Worm (Caenorhabditis elegans) whole organism, L3 larva: Measurements from ENCODE around the gene cest-8.

Experiments used
- R02D3.7 ChIP-seq: fragments of 150-350 bp; optimal IDR thresholded peaks from 2 replicates; lab custom pipeline; 2014; ENCODE audit warnings: missing biosample characterization, missing genetic modification characterization
- ZK546.5 ChIP-seq: sonication (generic microtip); optimal IDR thresholded peaks from 2 replicates; lab custom pipeline; 2017; ENCODE audit warnings: missing biosample characterization, missing genetic modification characterization
- aly-2 ChIP-seq: fragments of 150-350 bp; optimal IDR thresholded peaks from 2 replicates; lab custom pipeline; 2014; ENCODE audit warnings: missing biosample characterization, missing genetic modification characterization
- ama-1 ChIP-seq: fragments of 150-350 bp; optimal IDR thresholded peaks from 2 replicates; lab custom pipeline; 2018
- ceh-28 ChIP-seq: fragments of 150-350 bp; optimal IDR thresholded peaks from 2 replicates; lab custom pipeline; 2014; ENCODE audit warnings: missing biosample characterization, missing genetic modification reagents, missing genetic modification characterization
- ceh-82 ChIP-seq: fragments of 150-350 bp; optimal IDR thresholded peaks from 2 replicates; lab custom pipeline; 2014; ENCODE audit warnings: missing biosample characterization, missing genetic modification characterization
- ceh-9 ChIP-seq: sonication (generic microtip); optimal IDR thresholded peaks from 2 replicates; lab custom pipeline; 2018; ENCODE audit warnings: missing biosample characterization, missing genetic modification characterization
- egl-27 ChIP-seq: sonication (generic microtip); optimal IDR thresholded peaks from 4 replicates; lab custom pipeline; 2017; ENCODE audit warnings: missing biosample characterization, missing genetic modification reagents, missing genetic modification characterization
- egl-5 ChIP-seq: fragments of 150-350 bp; optimal IDR thresholded peaks from 2 replicates; lab custom pipeline; 2017; ENCODE audit warnings: missing biosample characterization, missing genetic modification reagents, missing genetic modification characterization, inconsistent platforms
- elt-1 ChIP-seq: fragments of 150-350 bp; optimal IDR thresholded peaks from 2 replicates; lab custom pipeline; 2014; ENCODE audit warnings: missing biosample characterization, missing genetic modification characterization
- elt-2 ChIP-seq: sonication (generic microtip); optimal IDR thresholded peaks from 2 replicates; lab custom pipeline; 2016; ENCODE audit warnings: missing genetic modification reagents, mild to moderate bottlenecking, missing genetic modification characterization, missing compliant biosample characterization
- elt-3 ChIP-seq, 3 experiments: fragments of 150-350 bp in 1 of 3; sonication (generic microtip) in 2 of 3; optimal IDR thresholded peaks; 2 replicates in 2 of 3; 4 replicates in 1 of 3; lab custom pipeline; 2014 to 2017; ENCODE audit warnings: missing biosample characterization in 3 of 3, missing genetic modification characterization in 3 of 3
- eor-1 ChIP-seq, 2 experiments: fragments of 150-350 bp; optimal IDR thresholded peaks; 2 replicates each; lab custom pipeline; 2014 to 2018; ENCODE audit warnings: missing biosample characterization in 2 of 2, missing genetic modification characterization in 2 of 2
- fkh-10 ChIP-seq: sonication (generic microtip); optimal IDR thresholded peaks from 2 replicates; lab custom pipeline; 2017; ENCODE audit warnings: missing biosample characterization, missing genetic modification reagents, missing genetic modification characterization
- fkh-2 ChIP-seq: fragments of 150-350 bp; optimal IDR thresholded peaks from 2 replicates; lab custom pipeline; 2014; ENCODE audit warnings: missing biosample characterization, missing genetic modification reagents, missing genetic modification characterization
- fos-1 ChIP-seq: fragments of 150-350 bp; optimal IDR thresholded peaks from 2 replicates; lab custom pipeline; 2014; ENCODE audit warnings: missing biosample characterization, missing genetic modification characterization
- hmg-11 ChIP-seq: sonication (generic microtip); optimal IDR thresholded peaks from 2 replicates; lab custom pipeline; 2016; ENCODE audit warnings: missing genetic modification characterization, missing compliant biosample characterization
- jun-1 ChIP-seq: fragments of 150-350 bp; optimal IDR thresholded peaks from 2 replicates; lab custom pipeline; 2014; ENCODE audit warnings: missing biosample characterization, missing genetic modification reagents, missing genetic modification characterization
- lin-39 ChIP-seq: fragments of 150-350 bp; optimal IDR thresholded peaks from 2 replicates; lab custom pipeline; 2018; ENCODE audit warnings: missing biosample characterization, missing genetic modification reagents, missing genetic modification characterization
- lsy-12 ChIP-seq: sonication (generic microtip); optimal IDR thresholded peaks from 2 replicates; lab custom pipeline; 2016; ENCODE audit warnings: mild to moderate bottlenecking, missing genetic modification characterization, missing compliant biosample characterization
- mdl-1 ChIP-seq: fragments of 150-350 bp; optimal IDR thresholded peaks from 2 replicates; lab custom pipeline; 2014; ENCODE audit warnings: missing biosample characterization, missing genetic modification characterization
- nfya-1 ChIP-seq: sonication (generic microtip); optimal IDR thresholded peaks from 2 replicates; lab custom pipeline; 2017; ENCODE audit warnings: missing genetic modification characterization, mild to moderate bottlenecking, missing compliant biosample characterization, antibody characterized with exemption, moderate library complexity; ENCODE audit not compliant: insufficient read depth
- nhr-11 ChIP-seq: fragments of 150-350 bp; optimal IDR thresholded peaks from 2 replicates; lab custom pipeline; 2014; ENCODE audit warnings: missing biosample characterization, missing genetic modification characterization
- nhr-12 ChIP-seq: fragments of 150-350 bp; optimal IDR thresholded peaks from 2 replicates; lab custom pipeline; 2014; ENCODE audit warnings: missing biosample characterization, missing genetic modification characterization
- nhr-23 ChIP-seq: fragments of 150-350 bp; optimal IDR thresholded peaks from 2 replicates; lab custom pipeline; 2014; ENCODE audit warnings: missing biosample characterization, missing genetic modification reagents, missing genetic modification characterization
- nhr-237 ChIP-seq: fragments of 150-350 bp; optimal IDR thresholded peaks from 2 replicates; lab custom pipeline; 2014; ENCODE audit warnings: missing biosample characterization, missing genetic modification characterization
- nhr-28 ChIP-seq: fragments of 150-350 bp; optimal IDR thresholded peaks from 2 replicates; lab custom pipeline; 2014; ENCODE audit warnings: missing biosample characterization, missing genetic modification characterization
- nhr-43 ChIP-seq: sonication (generic microtip); optimal IDR thresholded peaks from 2 replicates; lab custom pipeline; 2016; ENCODE audit warnings: mild to moderate bottlenecking, missing genetic modification characterization, missing compliant biosample characterization; ENCODE audit not compliant: poor library complexity, severe bottlenecking
- nhr-67 ChIP-seq: fragments of 150-350 bp; optimal IDR thresholded peaks from 2 replicates; lab custom pipeline; 2014; ENCODE audit warnings: missing biosample characterization, missing genetic modification characterization
- nhr-77 ChIP-seq: fragments of 150-350 bp; optimal IDR thresholded peaks from 2 replicates; lab custom pipeline; 2014; ENCODE audit warnings: missing biosample characterization, missing genetic modification characterization
- pha-4 ChIP-seq: fragments of 150-350 bp; optimal IDR thresholded peaks from 2 replicates; lab custom pipeline; 2014; ENCODE audit warnings: missing biosample characterization, missing genetic modification reagents, missing genetic modification characterization
- pqm-1 ChIP-seq: fragments of 150-350 bp; optimal IDR thresholded peaks from 2 replicates; lab custom pipeline; 2017; ENCODE audit warnings: missing biosample characterization, missing genetic modification characterization, inconsistent platforms
- sea-2 ChIP-seq: fragments of 150-350 bp; sonication (generic microtip); optimal IDR thresholded peaks from 4 replicates; lab custom pipeline; 2014; ENCODE audit warnings: missing biosample characterization, missing genetic modification reagents, missing genetic modification characterization
- skn-1 ChIP-seq: fragments of 150-350 bp; optimal IDR thresholded peaks from 2 replicates; lab custom pipeline; 2014; ENCODE audit warnings: missing biosample characterization, missing genetic modification characterization
- snpc-4 ChIP-seq: fragments of 150-350 bp; optimal IDR thresholded peaks from 2 replicates; lab custom pipeline; 2014; ENCODE audit warnings: missing biosample characterization, missing genetic modification characterization
- tbx-2 ChIP-seq: sonication (generic microtip); optimal IDR thresholded peaks from 2 replicates; lab custom pipeline; 2016; ENCODE audit warnings: mild to moderate bottlenecking, missing genetic modification characterization, missing compliant biosample characterization
- unc-39 ChIP-seq: sonication (generic microtip); optimal IDR thresholded peaks from 4 replicates; lab custom pipeline; 2017; ENCODE audit warnings: missing biosample characterization, missing genetic modification characterization
- zag-1 ChIP-seq: fragments of 150-350 bp; optimal IDR thresholded peaks from 2 replicates; lab custom pipeline; 2014; ENCODE audit warnings: missing biosample characterization, missing genetic modification characterization
- ztf-11 ChIP-seq: fragments of 150-350 bp; optimal IDR thresholded peaks from 2 replicates; lab custom pipeline; 2014; ENCODE audit warnings: missing biosample characterization, missing genetic modification characterization
- ztf-4 ChIP-seq: fragments of 150-350 bp; optimal IDR thresholded peaks from 2 replicates; lab custom pipeline; 2014; ENCODE audit warnings: missing biosample characterization, missing genetic modification characterization

The cest-8 gene

DNA sequence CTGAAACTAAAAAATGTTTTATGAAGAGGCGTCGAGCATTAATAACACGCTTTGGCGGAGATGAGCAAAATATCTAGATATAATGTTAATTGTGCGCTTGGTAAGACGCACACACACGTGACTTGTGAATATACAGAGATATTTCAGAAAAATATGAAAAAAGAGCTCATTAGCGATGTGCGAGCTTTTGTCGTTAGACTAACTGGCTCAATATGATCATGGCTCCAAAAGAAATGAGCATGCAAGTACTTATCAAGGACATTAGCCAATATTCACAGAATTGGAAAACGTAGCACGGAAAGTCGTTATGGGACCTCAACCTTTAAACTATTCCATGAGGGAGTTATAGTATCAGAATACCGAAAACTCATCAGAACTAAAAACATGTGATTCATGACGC lies 12.4 kb upstream of the cest-8 start:
- TF ChIP-seq nhr-77 (tag; lab: Kevin White, UChicago) (no peak), nhr-11 (tag; lab: Kevin White, UChicago) (peak; percentile 2)
- TF ChIP-seq, all 47 proteins: peak for 1

DNA sequence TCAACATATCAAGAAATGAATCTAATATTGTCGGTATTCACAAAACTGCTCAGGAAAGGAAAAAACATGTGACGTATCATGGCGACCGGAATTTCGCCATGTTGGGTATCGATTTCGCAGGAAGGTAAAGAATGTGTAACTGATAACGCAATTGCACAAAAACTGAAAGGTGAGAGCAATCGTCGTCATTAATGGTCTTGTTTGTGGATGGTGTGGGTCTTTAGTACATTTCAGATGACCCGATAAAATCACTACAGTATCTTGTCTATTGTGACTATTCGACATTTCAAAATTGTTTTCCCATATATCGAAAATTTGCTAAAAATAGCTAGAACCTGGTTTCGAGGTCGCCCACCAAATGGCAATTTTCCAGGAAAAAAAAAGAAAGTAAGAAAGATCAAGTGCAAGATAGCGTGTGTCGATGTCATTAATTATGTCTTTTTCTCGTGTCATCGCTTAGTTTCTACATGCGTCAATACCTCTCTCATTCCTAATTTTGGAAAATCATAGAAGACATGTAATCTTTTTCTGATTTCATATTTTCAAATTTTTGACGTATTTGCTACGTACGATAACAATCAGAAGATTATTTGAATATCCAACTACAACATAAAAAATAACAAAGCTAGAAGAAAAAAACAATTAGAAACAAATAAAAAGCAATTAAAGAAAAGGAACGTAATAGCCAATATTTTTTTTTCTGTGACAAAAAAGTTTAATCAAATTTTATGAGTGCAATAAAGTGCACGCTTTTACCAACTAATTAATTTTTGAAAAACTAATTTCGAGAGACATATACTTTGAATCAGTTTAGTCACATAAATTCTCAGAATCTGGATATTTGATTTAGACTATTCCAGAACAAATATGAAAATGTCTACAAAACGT lies 9.1 kb upstream of the cest-8 start:
- TF ChIP-seq pqm-1 (tag; lab: Kevin White, UChicago) (peak; percentile 49), nhr-77 (tag; lab: Kevin White, UChicago) (no peak), ama-1 (lab: Kevin White, UChicago) (no peak), hmg-11 (tag; lab: Kevin White, UChicago) (no peak), nhr-237 (tag; lab: Kevin White, UChicago) (no peak), fkh-2 (tag; lab: Kevin White, UChicago) (no peak), aly-2 (no peak), egl-5 (no peak), jun-1 (tag; lab: Kevin White, UChicago) (peak; percentile 32), ceh-9 (tag; lab: Kevin White, UChicago) (no peak), unc-39 (no peak), ceh-82 (no peak), nhr-43 (no peak), tbx-2 (tag; lab: Kevin White, UChicago) (no peak), nhr-12 (tag; lab: Kevin White, UChicago) (no peak), ztf-4 (tag; lab: Kevin White, UChicago) (no peak), nfya-1 (no peak), elt-3 (tag; optimal IDR thresholded peaks at IDR 0.05; lab: Kevin White, UChicago) (no peak), elt-1 (no peak), snpc-4 (tag; lab: Kevin White, UChicago) (no peak), elt-2 (tag; lab: Kevin White, UChicago) (peak; percentile 65), ZK546.5 (tag; lab: Kevin White, UChicago) (no peak), mdl-1 (tag; lab: Kevin White, UChicago) (no peak), lin-39 (tag; lab: Kevin White, UChicago) (peak; percentile 15), fos-1 (tag; lab: Kevin White, UChicago) (no peak), lsy-12 (tag; lab: Kevin White, UChicago) (no peak), ceh-28 (tag; lab: Kevin White, UChicago) (no peak), egl-27 (no peak), fkh-10 (GFP tag; lab: Kevin White, UChicago) (no peak), nhr-28 (tag; lab: Kevin White, UChicago) (no peak), nhr-23 (tag; lab: Kevin White, UChicago) (no peak), eor-1 (tag; optimal IDR thresholded peaks at IDR 0.05; lab: Kevin White, UChicago) (no peak), nhr-67 (no peak), sea-2 (GFP tag; lab: Kevin White, UChicago) (no peak), ztf-11 (tag; lab: Kevin White, UChicago) (no peak), pha-4 (tag; lab: Kevin White, UChicago) (no peak), R02D3.7 (tag; lab: Kevin White, UChicago) (no peak), zag-1 (tag; lab: Kevin White, UChicago) (no peak), nhr-11 (tag; lab: Kevin White, UChicago) (peak; percentile 57), skn-1 (tag; lab: Kevin White, UChicago) (no peak)

DNA sequence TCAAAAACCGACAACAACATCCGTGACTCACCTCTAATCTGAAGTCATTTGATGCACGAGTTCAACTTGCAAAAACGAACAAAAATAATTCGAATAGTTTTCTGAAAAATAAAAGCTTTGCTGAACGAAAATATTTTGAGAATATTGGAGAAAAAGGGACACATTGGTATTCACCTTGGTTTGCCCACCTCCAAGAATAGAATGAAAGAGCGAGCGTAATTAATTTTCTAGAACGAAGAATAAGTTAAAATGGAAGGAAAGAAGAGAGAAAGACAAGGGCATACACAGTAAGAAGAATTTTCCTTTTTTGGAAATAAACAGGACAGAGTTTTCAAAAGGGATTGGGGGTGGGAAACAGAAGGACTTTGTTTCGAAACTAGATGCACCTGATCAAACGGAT lies 6.7 kb upstream of the cest-8 start, which contains the start of gene cab-1:
cab-1 (minus strand) TSS at position 101 of the 400 bp plus-strand sequence.
- TF ChIP-seq nhr-67 (no peak), jun-1 (tag; lab: Kevin White, UChicago) (no peak)
